Worm (Caenorhabditis elegans) whole organism, late embryonic: Measurements from ENCODE around the gene F29B9.12.

Experiments used
- T23F11.4 ChIP-seq: fragments of 200-800 bp; sonication (Bioruptor generic); optimal IDR thresholded peaks from 2 replicates; lab custom pipeline; 2018; ENCODE audit warnings: mild to moderate bottlenecking, missing genetic modification characterization, missing compliant biosample characterization
- Y22D7AL.16 ChIP-seq: sonication (generic microtip); optimal IDR thresholded peaks from 2 replicates; lab custom pipeline; 2016; ENCODE audit warnings: missing genetic modification characterization, missing compliant biosample characterization
- ahr-1 ChIP-seq: sonication (generic microtip); optimal IDR thresholded peaks from 2 replicates; lab custom pipeline; 2016; ENCODE audit warnings: missing genetic modification characterization, missing compliant biosample characterization
- ama-1 ChIP-seq: fragments of 150-350 bp; optimal IDR thresholded peaks from 2 replicates; lab custom pipeline; 2014
- ceh-14 ChIP-seq: sonication (generic microtip); optimal IDR thresholded peaks from 2 replicates; lab custom pipeline; 2016; ENCODE audit warnings: missing genotype, missing genetic modification characterization, missing compliant biosample characterization
- ceh-18 ChIP-seq: sonication (generic microtip); optimal IDR thresholded peaks from 2 replicates; lab custom pipeline; 2016; ENCODE audit warnings: missing genetic modification characterization, missing compliant biosample characterization
- ceh-19 ChIP-seq: fragments of 200-800 bp; sonication (Bioruptor generic); optimal IDR thresholded peaks from 2 replicates; lab custom pipeline; 2018; ENCODE audit warnings: mild to moderate bottlenecking, missing genetic modification characterization, missing compliant biosample characterization
- ceh-2 ChIP-seq: sonication (generic microtip); optimal IDR thresholded peaks from 2 replicates; lab custom pipeline; 2016; ENCODE audit warnings: missing genotype, missing genetic modification characterization, missing compliant biosample characterization
- ceh-24 ChIP-seq: sonication (generic microtip); optimal IDR thresholded peaks from 2 replicates; lab custom pipeline; 2016; ENCODE audit warnings: mild to moderate bottlenecking, missing genetic modification characterization, missing compliant biosample characterization
- ceh-31 ChIP-seq: sonication (generic microtip); optimal IDR thresholded peaks from 2 replicates; lab custom pipeline; 2016; ENCODE audit warnings: missing genetic modification characterization, missing compliant biosample characterization
- ceh-34 ChIP-seq: sonication (generic microtip); optimal IDR thresholded peaks from 2 replicates; lab custom pipeline; 2016; ENCODE audit warnings: mild to moderate bottlenecking, missing genetic modification characterization, missing compliant biosample characterization
- ceh-48 ChIP-seq: sonication (generic microtip); optimal IDR thresholded peaks from 2 replicates; lab custom pipeline; 2016; ENCODE audit warnings: missing genetic modification characterization, inconsistent platforms, missing compliant biosample characterization
- ceh-6 ChIP-seq: fragments of 200-800 bp; sonication (Bioruptor generic); optimal IDR thresholded peaks from 2 replicates; lab custom pipeline; 2018; ENCODE audit warnings: mild to moderate bottlenecking, missing genetic modification characterization, missing compliant biosample characterization
- ceh-9 ChIP-seq: sonication (generic microtip); optimal IDR thresholded peaks from 2 replicates; lab custom pipeline; 2016; ENCODE audit warnings: mild to moderate bottlenecking, missing genetic modification characterization, inconsistent platforms, missing compliant biosample characterization
- dmd-4 ChIP-seq: sonication (generic microtip); optimal IDR thresholded peaks from 2 replicates; lab custom pipeline; 2016; ENCODE audit warnings: borderline replicate concordance, missing genetic modification characterization, missing compliant biosample characterization
- dve-1 ChIP-seq: sonication (generic microtip); optimal IDR thresholded peaks from 2 replicates; lab custom pipeline; 2017; ENCODE audit warnings: antibody characterized with exemption, mild to moderate bottlenecking, missing genetic modification characterization, missing compliant biosample characterization
- elt-4 ChIP-seq: sonication (generic microtip); optimal IDR thresholded peaks from 2 replicates; lab custom pipeline; 2016; ENCODE audit warnings: missing genetic modification characterization, missing compliant biosample characterization
- fax-1 ChIP-seq: sonication (generic microtip); optimal IDR thresholded peaks from 2 replicates; lab custom pipeline; 2016; ENCODE audit warnings: missing genotype, missing genetic modification characterization, missing compliant biosample characterization
- fkh-6 ChIP-seq: sonication (generic microtip); optimal IDR thresholded peaks from 2 replicates; lab custom pipeline; 2016; ENCODE audit warnings: missing genetic modification characterization, missing compliant biosample characterization
- hlh-13 ChIP-seq: fragments of 200-800 bp; sonication (Bioruptor generic); optimal IDR thresholded peaks from 2 replicates; lab custom pipeline; 2018; ENCODE audit warnings: mild to moderate bottlenecking, missing genetic modification characterization, missing compliant biosample characterization
- hlh-30 ChIP-seq: sonication (generic microtip); optimal IDR thresholded peaks from 2 replicates; lab custom pipeline; 2017; ENCODE audit warnings: antibody characterized with exemption, missing genetic modification characterization, missing compliant biosample characterization; ENCODE audit not compliant: insufficient read depth
- hlh-6 ChIP-seq: sonication (generic microtip); optimal IDR thresholded peaks from 2 replicates; lab custom pipeline; 2016; ENCODE audit warnings: missing genotype, missing genetic modification characterization, missing compliant biosample characterization
- lin-11 ChIP-seq: fragments of 200-800 bp; sonication (Bioruptor generic); optimal IDR thresholded peaks from 2 replicates; lab custom pipeline; 2018; ENCODE audit warnings: mild to moderate bottlenecking, missing genetic modification characterization, missing compliant biosample characterization
- mec-3 ChIP-seq: sonication (generic microtip); optimal IDR thresholded peaks from 2 replicates; lab custom pipeline; 2016; ENCODE audit warnings: borderline replicate concordance, missing genetic modification characterization, missing compliant biosample characterization
- nfya-1 ChIP-seq: sonication (generic microtip); optimal IDR thresholded peaks from 2 replicates; lab custom pipeline; 2017; ENCODE audit warnings: missing genetic modification characterization, mild to moderate bottlenecking, missing compliant biosample characterization, antibody characterized with exemption, moderate library complexity
- nhr-232 ChIP-seq: sonication (generic microtip); optimal IDR thresholded peaks from 2 replicates; lab custom pipeline; 2016; ENCODE audit warnings: missing genetic modification characterization, missing compliant biosample characterization
- npax-4 ChIP-seq: sonication (generic microtip); optimal IDR thresholded peaks from 2 replicates; lab custom pipeline; 2016; ENCODE audit warnings: missing genetic modification characterization, missing compliant biosample characterization
- pag-3 ChIP-seq: sonication (generic microtip); optimal IDR thresholded peaks from 2 replicates; lab custom pipeline; 2016; ENCODE audit warnings: missing compliant biosample characterization, missing genetic modification characterization, borderline replicate concordance
- pat-9 ChIP-seq: fragments of 200-800 bp; sonication (Bioruptor generic); optimal IDR thresholded peaks from 2 replicates; lab custom pipeline; 2018; ENCODE audit warnings: mild to moderate bottlenecking, missing genetic modification characterization, moderate library complexity, missing compliant biosample characterization
- pax-1 ChIP-seq: fragments of 150-350 bp; optimal IDR thresholded peaks from 2 replicates; lab custom pipeline; 2014; ENCODE audit warnings: missing biosample characterization, missing genetic modification characterization
- pqm-1 ChIP-seq: sonication (generic microtip); optimal IDR thresholded peaks from 2 replicates; lab custom pipeline; 2016; ENCODE audit warnings: missing genetic modification characterization, missing compliant biosample characterization
- ref-2 ChIP-seq: sonication (generic microtip); optimal IDR thresholded peaks from 2 replicates; lab custom pipeline; 2016; ENCODE audit warnings: missing genetic modification characterization, missing compliant biosample characterization
- rnt-1 ChIP-seq: sonication (generic microtip); optimal IDR thresholded peaks from 2 replicates; lab custom pipeline; 2016; ENCODE audit warnings: missing genetic modification characterization, missing compliant biosample characterization
- sdc-2 ChIP-seq: sonication (generic microtip); optimal IDR thresholded peaks from 2 replicates; lab custom pipeline; 2016; ENCODE audit warnings: missing genotype, missing genetic modification characterization, missing compliant biosample characterization
- tbx-2 ChIP-seq: sonication (generic microtip); optimal IDR thresholded peaks from 2 replicates; lab custom pipeline; 2016; ENCODE audit warnings: missing genetic modification characterization, missing compliant biosample characterization
- tbx-7 ChIP-seq: sonication (generic microtip); optimal IDR thresholded peaks from 2 replicates; lab custom pipeline; 2016; ENCODE audit warnings: missing genotype, missing genetic modification characterization, missing compliant biosample characterization
- ttx-3 ChIP-seq: sonication (generic microtip); optimal IDR thresholded peaks from 2 replicates; lab custom pipeline; 2016; ENCODE audit warnings: missing genetic modification reagents, missing genetic modification characterization, missing compliant biosample characterization
- unc-42 ChIP-seq: sonication (generic microtip); optimal IDR thresholded peaks from 2 replicates; lab custom pipeline; 2016; ENCODE audit warnings: missing genotype, missing genetic modification characterization, missing compliant biosample characterization
- unc-55 ChIP-seq: sonication (generic microtip); optimal IDR thresholded peaks from 2 replicates; lab custom pipeline; 2017; ENCODE audit warnings: missing biosample characterization, missing genetic modification reagents, missing genetic modification characterization
- unc-86 ChIP-seq: sonication (generic microtip); optimal IDR thresholded peaks from 2 replicates; lab custom pipeline; 2016; ENCODE audit warnings: missing genetic modification characterization, missing compliant biosample characterization
- zip-5 ChIP-seq: sonication (generic microtip); optimal IDR thresholded peaks from 2 replicates; lab custom pipeline; 2016; ENCODE audit warnings: missing genetic modification characterization, missing compliant biosample characterization

F29B9.12 gene

DNA sequence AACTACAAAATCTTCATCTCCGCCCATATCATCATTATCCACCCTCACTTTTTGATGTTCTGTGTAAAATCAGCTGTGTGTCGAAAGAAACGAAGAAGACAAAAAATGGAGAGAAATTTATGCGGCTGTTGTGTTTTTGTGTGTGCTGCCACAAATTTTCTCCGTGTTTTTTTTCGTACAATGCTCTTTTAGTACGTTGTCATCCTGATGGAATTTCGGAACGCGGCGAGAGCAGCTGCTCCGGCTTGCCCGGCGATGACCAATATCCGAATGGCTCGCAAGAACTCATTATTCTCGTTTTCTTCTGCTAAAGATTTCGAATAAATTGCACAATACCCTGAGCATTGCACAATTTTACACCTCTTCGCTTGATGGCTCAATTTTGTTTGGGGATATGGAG, 30.0 kb upstream of the F29B9.12 start:
- TF ChIP-seq nfya-1 (tag; lab: Kevin White, UChicago), result no peak
- no peak for TF ChIP-seq elt-4 (tag; lab: Kevin White, UChicago)
- no peak for TF ChIP-seq dve-1 (tag; lab: Kevin White, UChicago)
- no peak for TF ChIP-seq pat-9 (tag; lab: Kevin White, UChicago)
- TF ChIP-seq ceh-2 (tag; lab: Kevin White, UChicago), result no peak
- TF ChIP-seq hlh-6 (tag; lab: Kevin White, UChicago), result no peak
- no peak for TF ChIP-seq ceh-6 (GFP tag; lab: Kevin White, UChicago)
- TF ChIP-seq ceh-19 (GFP tag; lab: Kevin White, UChicago), result no peak
- no peak for TF ChIP-seq pax-1 (tag; lab: Kevin White, UChicago)
- TF ChIP-seq unc-42, result no peak
- no peak for TF ChIP-seq ceh-18 (tag; lab: Kevin White, UChicago)
- no peak for TF ChIP-seq nhr-232 (tag; lab: Kevin White, UChicago)
- no peak for TF ChIP-seq ceh-31 (tag; lab: Kevin White, UChicago)
- TF ChIP-seq npax-4 (tag; lab: Kevin White, UChicago), result no peak
- no peak for TF ChIP-seq ceh-34
- no peak for TF ChIP-seq ceh-9 (tag; lab: Kevin White, UChicago)
- TF ChIP-seq mec-3 (tag; lab: Kevin White, UChicago), result no peak
- TF ChIP-seq ceh-24 (tag; lab: Kevin White, UChicago), result no peak
- no peak for TF ChIP-seq ama-1 (lab: Kevin White, UChicago)
- TF ChIP-seq fax-1 (tag; lab: Kevin White, UChicago), result no peak

DNA sequence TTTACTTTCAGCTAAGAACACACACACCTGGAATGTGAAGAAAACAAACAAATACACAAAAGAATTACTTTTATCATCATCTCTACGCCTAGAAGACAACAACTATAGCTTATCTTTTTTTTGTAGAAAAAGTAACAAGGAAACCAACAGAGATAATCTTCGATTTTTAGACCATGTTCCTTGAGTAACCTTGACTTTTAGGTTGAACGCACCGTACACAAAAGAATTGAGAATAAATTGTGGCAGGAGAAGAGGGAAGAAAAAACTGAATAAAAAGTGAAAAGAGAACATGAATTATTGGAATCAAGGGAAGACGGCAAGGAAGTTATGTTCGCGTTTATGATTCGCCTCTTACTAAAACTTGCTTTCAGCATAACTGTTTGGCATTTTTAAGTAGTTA, 28.4 kb upstream of the F29B9.12 start:
- no peak for TF ChIP-seq mec-3 (tag; lab: Kevin White, UChicago)
- no peak for TF ChIP-seq elt-4 (tag; lab: Kevin White, UChicago)
- no peak for TF ChIP-seq ceh-6 (GFP tag; lab: Kevin White, UChicago)
- TF ChIP-seq nhr-232 (tag; lab: Kevin White, UChicago), result no peak
- TF ChIP-seq unc-86 (tag; lab: Kevin White, UChicago), result no peak
- no peak for TF ChIP-seq sdc-2
- TF ChIP-seq fkh-6 (tag; lab: Kevin White, UChicago), result no peak
- no peak for TF ChIP-seq tbx-7 (tag; lab: Kevin White, UChicago)
- no peak for TF ChIP-seq ref-2 (tag; lab: Kevin White, UChicago)
- no peak for TF ChIP-seq rnt-1 (tag; lab: Kevin White, UChicago)
- TF ChIP-seq Y22D7AL.16, result no peak
- TF ChIP-seq ttx-3 (tag; lab: Kevin White, UChicago), result no peak

DNA sequence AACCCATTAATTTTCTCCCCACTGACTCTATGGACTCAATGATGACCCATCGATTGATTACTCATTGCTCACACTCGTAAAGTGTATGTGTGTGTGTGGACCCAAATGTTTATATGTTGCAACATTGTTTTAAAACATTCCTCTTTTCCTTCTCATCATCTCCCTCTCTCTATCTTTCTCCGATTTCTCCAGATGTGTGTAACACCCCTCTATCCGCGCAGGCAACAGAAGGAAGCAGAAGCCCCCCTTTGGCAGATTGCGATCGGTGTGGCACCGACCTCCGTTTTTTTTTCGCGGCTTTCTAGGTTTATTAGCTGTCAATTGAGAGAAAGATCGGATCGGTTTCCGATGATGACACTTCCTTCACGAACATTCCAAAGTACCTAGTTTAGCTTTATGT, 25.8 kb upstream of the F29B9.12 start:
- TF ChIP-seq T23F11.4 (GFP tag; lab: Kevin White, UChicago), result no peak
- no peak for TF ChIP-seq dve-1 (tag; lab: Kevin White, UChicago)
- no peak for TF ChIP-seq ceh-14 (tag; lab: Kevin White, UChicago)
- TF ChIP-seq ama-1 (lab: Kevin White, UChicago), result no peak
- no peak for TF ChIP-seq lin-11 (tag; lab: Kevin White, UChicago)
- TF ChIP-seq dmd-4 (tag; lab: Kevin White, UChicago), result no peak
- TF ChIP-seq ahr-1 (tag; lab: Kevin White, UChicago), result no peak
- TF ChIP-seq ceh-48, result no peak
- no peak for TF ChIP-seq unc-55 (GFP tag; lab: Kevin White, UChicago)
- no peak for TF ChIP-seq pqm-1 (tag; lab: Kevin White, UChicago)
- no peak for TF ChIP-seq zip-5 (tag; lab: Kevin White, UChicago)

DNA sequence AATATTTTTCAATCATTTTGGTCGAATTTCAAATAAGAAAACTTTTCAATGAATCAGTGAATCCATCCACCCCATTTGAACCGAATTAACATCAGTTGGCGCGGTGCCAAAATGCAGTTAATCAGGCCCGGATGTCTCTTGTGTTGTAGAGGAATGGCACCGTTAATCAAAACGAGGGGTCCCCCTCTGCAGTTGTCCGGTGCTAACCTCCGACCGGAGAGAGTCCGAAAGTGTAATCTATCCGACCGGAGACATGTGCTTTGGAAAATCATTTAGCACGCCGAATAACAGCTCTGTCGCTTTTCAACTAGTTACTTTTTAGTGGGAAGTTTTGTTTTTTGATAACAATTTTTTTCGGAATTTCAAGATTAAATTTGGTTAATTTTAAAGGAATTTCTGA, 24.1 kb upstream of the F29B9.12 start:
- no peak for TF ChIP-seq fax-1 (tag; lab: Kevin White, UChicago)
- no peak for TF ChIP-seq ttx-3 (tag; lab: Kevin White, UChicago)
- no peak for TF ChIP-seq hlh-13
- TF ChIP-seq elt-4 (tag; lab: Kevin White, UChicago), result no peak
- TF ChIP-seq pag-3, result no peak
- TF ChIP-seq ceh-48, result no peak
- no peak for TF ChIP-seq tbx-2
- no peak for TF ChIP-seq hlh-30 (tag; lab: Kevin White, UChicago)
- TF ChIP-seq, all 69 proteins: peak for 0
